Worm (Caenorhabditis elegans) whole organism, dauer: ENCODE measurements around the gene D2023.1.

Source experiments
- unc-62 ChIP-seq: sonication (generic microtip); optimal IDR thresholded peaks from 2 replicates; lab custom pipeline; 2017; ENCODE audit warnings: missing biosample characterization, missing genetic modification reagents, missing genetic modification characterization

D2023.1 gene

ce11 chrV:11779310-11779709, 10.0 kb upstream of the D2023.1 start:
- TF ChIP-seq unc-62 (GFP tag; lab: Kevin White, UChicago), result no peak

- no peak for TF ChIP-seq unc-62 (GFP tag; lab: Kevin White, UChicago)
Measured at ce11 chrV:11779810-11780209, 9.5 kb upstream of the D2023.1 start.

- no peak for TF ChIP-seq unc-62 (GFP tag; lab: Kevin White, UChicago)
Measured at ce11 chrV:11782809-11783440, 6.4 kb upstream of the D2023.1 start, which contains the start of gene F55A11.11. Gene F55A11.11, plus strand, starts transcription at chrV:11783149.

- no peak for TF ChIP-seq unc-62 (GFP tag; lab: Kevin White, UChicago)
Measured at ce11 chrV:11787258-11787657, 2.1 kb upstream of the D2023.1 start, which contains the start of gene F55A11.7. Gene F55A11.7, minus strand, starts transcription at chrV:11787443.

- TF ChIP-seq unc-62 (GFP tag; lab: Kevin White, UChicago), result no peak
Measured at ce11 chrV:11787742-11788238, 1.6 kb upstream of the D2023.1 start, which contains the start of gene F55A11.8. Gene F55A11.8, plus strand, starts transcription at chrV:11788188.

ce11 chrV:11794172-11794571, 4.8 kb downstream of the D2023.1 start:
- no peak for TF ChIP-seq unc-62 (GFP tag; lab: Kevin White, UChicago)

- no peak for TF ChIP-seq unc-62 (GFP tag; lab: Kevin White, UChicago)
Measured at ce11 chrV:11795352-11795751, 6.0 kb downstream of the D2023.1 start.

- TF ChIP-seq unc-62 (GFP tag; lab: Kevin White, UChicago), result no peak
Measured at ce11 chrV:11796343-11796742, 7.0 kb downstream of the D2023.1 start.

ce11 chrV:11797272-11797855, 8.0 kb downstream of the D2023.1 start:
- TF ChIP-seq unc-62 (GFP tag; lab: Kevin White, UChicago), result no peak

ce11 chrV:11798320-11798719, 9.0 kb downstream of the D2023.1 start:
- no peak for TF ChIP-seq unc-62 (GFP tag; lab: Kevin White, UChicago)

- TF ChIP-seq unc-62 (GFP tag; lab: Kevin White, UChicago), result no peak
Measured at ce11 chrV:11799252-11799822, 10.0 kb downstream of the D2023.1 start.

- no peak for TF ChIP-seq unc-62 (GFP tag; lab: Kevin White, UChicago)
Measured at ce11 chrV:11800486-11800885, 11.1 kb downstream of the D2023.1 start.

- TF ChIP-seq unc-62 (GFP tag; lab: Kevin White, UChicago), result no peak
Measured at ce11 chrV:11801076-11801849, 11.9 kb downstream of the D2023.1 start.

ce11 chrV:11802508-11802907, 13.2 kb downstream of the D2023.1 start:
- no peak for TF ChIP-seq unc-62 (GFP tag; lab: Kevin White, UChicago)

ce11 chrV:11803518-11803994, 14.2 kb downstream of the D2023.1 start:
- TF ChIP-seq unc-62 (GFP tag; lab: Kevin White, UChicago), result no peak

ce11 chrV:11809935-11810334, 20.6 kb downstream of the D2023.1 start:
- no peak for TF ChIP-seq unc-62 (GFP tag; lab: Kevin White, UChicago)
